Worm (Caenorhabditis elegans) whole organism, L4 larva: ENCODE data around the gene ZK662.2.

ENCODE experiments used
- ceh-28 ChIP-seq: fragments of 150-350 bp; optimal IDR thresholded peaks from 2 replicates; lab custom pipeline; 2014; ENCODE audit warnings: missing biosample characterization, missing genetic modification reagents, missing genetic modification characterization
- dpl-1 ChIP-seq: fragments of 150-350 bp; optimal IDR thresholded peaks from 2 replicates; lab custom pipeline; 2014; ENCODE audit warnings: missing biosample characterization, missing genetic modification reagents, missing genetic modification characterization
- fkh-10 ChIP-seq: fragments of 150-350 bp; optimal IDR thresholded peaks from 2 replicates; lab custom pipeline; 2014; ENCODE audit warnings: missing biosample characterization, missing genetic modification reagents, missing genetic modification characterization
- gei-8 ChIP-seq: fragments of 200-800 bp; sonication (Bioruptor generic); optimal IDR thresholded peaks from 2 replicates; lab custom pipeline; 2018; ENCODE audit warnings: mild to moderate bottlenecking, missing genetic modification characterization, missing compliant biosample characterization
- lin-39 ChIP-seq: fragments of 150-350 bp; optimal IDR thresholded peaks from 2 replicates; lab custom pipeline; 2014; ENCODE audit warnings: missing biosample characterization, missing genetic modification reagents, missing genetic modification characterization
- lir-3 ChIP-seq: sonication (generic microtip); optimal IDR thresholded peaks from 2 replicates; lab custom pipeline; 2016; ENCODE audit warnings: mild to moderate bottlenecking, missing genetic modification characterization, missing compliant biosample characterization
- mdl-1 ChIP-seq, 2 experiments: fragments of 150-350 bp in 1 of 2; sonication (generic microtip) in 1 of 2; optimal IDR thresholded peaks; 2 replicates each; lab custom pipeline; 2014 to 2017; ENCODE audit warnings: missing biosample characterization in 2 of 2, missing genetic modification characterization in 2 of 2
- snpc-4 ChIP-seq: fragments of 150-350 bp; optimal IDR thresholded peaks from 2 replicates; lab custom pipeline; 2014; ENCODE audit warnings: missing biosample characterization, missing genetic modification characterization
- unc-130 ChIP-seq: sonication (generic microtip); optimal IDR thresholded peaks from 2 replicates; lab custom pipeline; 2016; ENCODE audit warnings: missing genetic modification reagents, missing genetic modification characterization, missing compliant biosample characterization

DNA sequence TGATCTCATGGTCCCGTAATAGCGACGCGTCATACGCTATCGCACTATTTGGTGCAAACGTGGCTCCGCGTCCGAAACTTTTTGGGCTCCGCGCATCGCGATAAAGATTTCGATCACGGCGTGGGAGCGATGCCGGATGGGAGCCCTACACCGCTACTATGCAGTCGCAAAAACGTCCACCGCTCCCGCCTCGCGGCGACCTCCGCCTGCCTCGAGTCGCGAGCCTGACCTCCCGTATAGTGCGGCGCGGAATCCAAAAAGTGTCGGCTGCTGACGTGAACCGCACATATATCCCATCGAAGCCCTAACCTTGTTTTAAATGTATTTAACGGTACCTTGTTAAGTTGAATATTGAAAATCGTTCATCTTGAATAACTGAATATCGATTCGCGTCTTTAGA lies 46.1 kb upstream of the ZK662.2 start:
- no peak for TF ChIP-seq dpl-1
- TF ChIP-seq lin-39 (tag; lab: Kevin White, UChicago): no peak
- no peak for TF ChIP-seq fkh-10 (GFP tag; lab: Kevin White, UChicago)
- TF ChIP-seq mdl-1 (tag; optimal IDR thresholded peaks at IDR 0.05; lab: Kevin White, UChicago): no peak
- no peak for TF ChIP-seq ceh-28 (tag; lab: Kevin White, UChicago)
- TF ChIP-seq unc-130: no peak
- no peak for TF ChIP-seq gei-8
- no peak for TF ChIP-seq lir-3 (tag; lab: Kevin White, UChicago)
- TF ChIP-seq snpc-4: no peak
